Worm (Caenorhabditis elegans): ENCODE data around the gene trm-2A.
A peak's percentile ranks its signal among the peaks of the same experiment; 100 is the strongest.

trm-2A gene

DNA sequence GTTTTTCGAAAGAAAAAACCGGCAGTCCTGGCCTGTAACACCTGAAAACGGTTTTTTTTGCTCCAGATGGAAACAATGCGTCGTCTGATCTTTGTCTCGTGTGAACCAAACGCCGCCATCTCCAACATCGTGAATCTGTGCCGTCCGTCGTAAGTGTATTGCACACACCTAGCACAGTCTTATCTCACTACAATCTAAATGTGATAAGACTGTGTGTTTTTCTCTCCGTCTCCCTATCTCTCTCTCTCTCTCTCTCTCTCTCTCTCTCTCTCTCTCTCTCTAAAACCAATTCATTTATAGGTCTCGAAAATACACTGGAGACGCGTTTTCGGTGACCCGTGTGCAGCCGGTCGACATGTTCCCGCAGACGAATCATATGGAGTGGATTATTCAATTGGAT is 5.8 kb downstream of the trm-2A start:
- TF ChIP-seq Y55F3AM.14 (GFP tag; optimal IDR thresholded peaks at IDR 0.05) = no peak
- peak; percentile 46 for TF ChIP-seq crh-2 (tag; optimal IDR thresholded peaks at IDR 0.05)
- TF ChIP-seq peb-1 (tag; optimal IDR thresholded peaks at IDR 0.05) = no peak
- TF ChIP-seq alr-1 (tag; optimal IDR thresholded peaks at IDR 0.05) = no peak
- peak; percentile 65 for TF ChIP-seq fos-1 (tag; optimal IDR thresholded peaks at IDR 0.05)
- TF ChIP-seq nhr-23 (tag; optimal IDR thresholded peaks at IDR 0.05) = no peak
- no peak for TF ChIP-seq nhr-21 (tag; optimal IDR thresholded peaks at IDR 0.05)
- TF ChIP-seq mdl-1 (tag; optimal IDR thresholded peaks at IDR 0.05) = no peak
- TF ChIP-seq blmp-1 (tag; optimal IDR thresholded peaks at IDR 0.05; ENCODE audit: insufficient read depth) = no peak
- no peak for TF ChIP-seq skn-1 (tag; optimal IDR thresholded peaks at IDR 0.05)
- TF ChIP-seq snpc-4 (tag; optimal IDR thresholded peaks at IDR 0.05) = no peak
- TF ChIP-seq gmeb-1 (tag; optimal IDR thresholded peaks at IDR 0.05) = peak; percentile 2
- no peak for TF ChIP-seq ceh-16 (tag; optimal IDR thresholded peaks at IDR 0.05)
- no peak for TF ChIP-seq R02D3.7 (tag; optimal IDR thresholded peaks at IDR 0.05)

DNA sequence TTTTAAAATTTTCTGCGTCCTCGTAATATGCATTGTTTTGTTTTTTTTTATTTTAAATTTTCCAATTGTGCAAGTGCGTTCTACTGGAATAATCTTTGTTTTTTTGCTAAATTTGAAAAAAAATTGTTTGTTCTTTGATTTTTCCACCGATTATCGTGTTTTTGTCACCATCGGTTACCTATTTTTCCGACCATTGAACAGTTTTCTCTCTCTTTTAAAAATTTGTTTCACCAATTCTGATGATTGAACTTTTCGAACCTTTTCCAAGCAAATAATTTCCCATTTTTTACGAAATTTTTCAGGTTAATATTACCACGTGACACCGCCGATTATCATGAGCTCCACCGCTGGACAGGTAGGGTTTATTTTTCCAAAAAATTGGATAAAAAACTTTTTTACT is 6.7 kb downstream of the trm-2A start, which contains the start of gene adh-5:
TSS of gene adh-5 (plus strand) at position 301 of the 400 bp plus-strand sequence.
- TF ChIP-seq lin-13 (GFP tag; optimal IDR thresholded peaks at IDR 0.05) = no peak
- TF ChIP-seq nhr-21 (tag; optimal IDR thresholded peaks at IDR 0.05) = no peak
- no peak for TF ChIP-seq nhr-6 (tag; optimal IDR thresholded peaks at IDR 0.05)
- TF ChIP-seq skn-1 (tag; optimal IDR thresholded peaks at IDR 0.05) = no peak
- no peak for TF ChIP-seq unc-62 (GFP tag; optimal IDR thresholded peaks at IDR 0.05)
- TF ChIP-seq nhr-129 (tag; optimal IDR thresholded peaks at IDR 0.05) = no peak
- no peak for TF ChIP-seq unc-39 (tag; optimal IDR thresholded peaks at IDR 0.05)
- TF ChIP-seq ama-1 (optimal IDR thresholded peaks at IDR 0.05) = no peak
- no peak for TF ChIP-seq ztf-11 (tag; optimal IDR thresholded peaks at IDR 0.05)
- no peak for TF ChIP-seq elt-3 (tag; optimal IDR thresholded peaks at IDR 0.05)
- TF ChIP-seq ceh-16 (tag; optimal IDR thresholded peaks at IDR 0.05) = no peak
- TF ChIP-seq nhr-23 (tag; optimal IDR thresholded peaks at IDR 0.05) = no peak
- TF ChIP-seq nhr-77 (tag; optimal IDR thresholded peaks at IDR 0.05) = no peak
- no peak for TF ChIP-seq nhr-237 (tag; optimal IDR thresholded peaks at IDR 0.05)
- TF ChIP-seq blmp-1 (tag; optimal IDR thresholded peaks at IDR 0.05; ENCODE audit: insufficient read depth) = no peak
- TF ChIP-seq gmeb-1 (tag; optimal IDR thresholded peaks at IDR 0.05) = no peak
- no peak for TF ChIP-seq elt-1 (tag; optimal IDR thresholded peaks at IDR 0.05)
- no peak for TF ChIP-seq mdl-1 (tag; optimal IDR thresholded peaks at IDR 0.05)
- TF ChIP-seq sem-4 (tag; optimal IDR thresholded peaks at IDR 0.05) = no peak

ce11 chrV:915716-916115 is 11.0 kb downstream of the trm-2A start:
- TF ChIP-seq ceh-82 (tag; optimal IDR thresholded peaks at IDR 0.05) (no peak), ztf-11 (tag; optimal IDR thresholded peaks at IDR 0.05) (no peak), nhr-25 (tag; optimal IDR thresholded peaks at IDR 0.05) (no peak), ceh-16 (tag; optimal IDR thresholded peaks at IDR 0.05) (no peak), Y55F3AM.14 (GFP tag; optimal IDR thresholded peaks at IDR 0.05) (no peak), mbf-1 (tag; optimal IDR thresholded peaks at IDR 0.05) (no peak), mab-5 (tag; optimal IDR thresholded peaks at IDR 0.05) (no peak), fos-1 (tag; optimal IDR thresholded peaks at IDR 0.05) (no peak), egl-27 (tag; optimal IDR thresholded peaks at IDR 0.05) (no peak), ZK546.5 (tag; optimal IDR thresholded peaks at IDR 0.05) (no peak), gmeb-1 (tag; optimal IDR thresholded peaks at IDR 0.05) (no peak), lin-39 (tag; optimal IDR thresholded peaks at IDR 0.05) (no peak)

DNA sequence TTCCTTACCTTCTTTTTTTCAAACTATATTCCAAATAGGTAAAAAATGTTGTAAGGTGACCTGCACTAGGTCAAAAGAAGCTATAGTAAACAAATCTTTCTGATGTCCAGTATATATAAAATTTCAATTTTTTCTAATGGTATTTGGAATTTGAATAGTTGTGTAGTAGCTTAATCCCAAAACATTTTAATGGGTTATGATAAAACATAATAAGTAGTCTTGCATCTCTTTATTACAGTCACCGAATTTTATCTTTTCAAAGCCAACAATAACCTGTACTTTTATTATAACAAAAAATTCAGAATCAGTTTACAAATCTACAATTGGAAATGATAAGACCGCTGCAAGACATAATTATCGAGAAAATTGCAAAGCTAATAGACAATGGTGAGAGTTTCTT is 12.7 kb downstream of the trm-2A start, which contains the start of gene H24K24.2:
TSS of gene H24K24.2 (plus strand) at position 301 of the 400 bp plus-strand sequence.
- TF ChIP-seq unc-39 (tag; optimal IDR thresholded peaks at IDR 0.05) (no peak), unc-62 (GFP tag; optimal IDR thresholded peaks at IDR 0.05) (no peak), C34F6.9 (tag; optimal IDR thresholded peaks at IDR 0.05) (no peak), egl-27 (tag; optimal IDR thresholded peaks at IDR 0.05) (no peak), fos-1 (tag; optimal IDR thresholded peaks at IDR 0.05) (no peak), mab-5 (tag; optimal IDR thresholded peaks at IDR 0.05) (no peak), lsy-2 (tag; optimal IDR thresholded peaks at IDR 0.05) (no peak), nhr-6 (tag; optimal IDR thresholded peaks at IDR 0.05) (no peak)

DNA sequence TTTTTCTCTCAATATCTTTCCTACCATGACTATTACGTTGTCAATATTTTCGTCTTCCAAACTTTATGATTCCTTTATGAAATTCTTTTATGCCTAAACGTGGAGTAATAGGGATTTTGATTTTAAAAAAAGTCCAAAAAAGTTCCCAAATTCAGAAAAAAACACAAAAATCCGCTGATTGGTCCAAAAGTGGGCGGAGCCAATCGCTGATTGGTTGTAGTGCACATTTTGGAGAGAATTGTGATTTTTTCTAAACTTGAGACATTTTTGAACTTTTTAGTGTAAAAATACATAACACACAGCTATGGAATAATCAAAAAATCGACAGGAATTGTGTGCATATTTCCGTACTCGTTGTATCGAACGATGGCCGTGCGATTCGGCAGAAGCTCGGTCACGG is 34.6 kb downstream of the trm-2A start:
- no peak for TF ChIP-seq sem-4 (tag; optimal IDR thresholded peaks at IDR 0.05)
- no peak for TF ChIP-seq nhr-21 (tag; optimal IDR thresholded peaks at IDR 0.05)
- no peak for TF ChIP-seq ceh-82 (tag; optimal IDR thresholded peaks at IDR 0.05)
- TF ChIP-seq dmd-4 (tag; optimal IDR thresholded peaks at IDR 0.05) = no peak
- TF ChIP-seq aly-2 (tag; optimal IDR thresholded peaks at IDR 0.05) = no peak
- TF ChIP-seq nhr-12 (tag; optimal IDR thresholded peaks at IDR 0.05) = no peak
- TF ChIP-seq nhr-77 (tag; optimal IDR thresholded peaks at IDR 0.05) = no peak
- TF ChIP-seq nhr-11 (tag; optimal IDR thresholded peaks at IDR 0.05) = no peak
- TF ChIP-seq nhr-25 (tag; optimal IDR thresholded peaks at IDR 0.05) = no peak
- TF ChIP-seq elt-1 (tag; optimal IDR thresholded peaks at IDR 0.05) = no peak
- TF ChIP-seq F13H6.1 (tag; optimal IDR thresholded peaks at IDR 0.05) = no peak
- no peak for TF ChIP-seq sma-3 (GFP tag; optimal IDR thresholded peaks at IDR 0.05)

Measured in whole organism, L2 larva.